Fruit fly (Drosophila melanogaster): ENCODE results near the gene CG43115.

CG43115 gene

dm6 chrX:6066316-6066715 is at the start of gene CG43115:
TSS of gene CG43115 (minus strand) at chrX:6066416.
- no peak for TF ChIP-seq Rel (GFP tag; optimal IDR thresholded peaks at IDR 0.05)
- no peak for TF ChIP-seq Rel (tag; optimal IDR thresholded peaks at IDR 0.05)
- TF ChIP-seq sv (GFP tag; optimal IDR thresholded peaks at IDR 0.05) = no peak
- TF ChIP-seq sage (GFP tag; optimal IDR thresholded peaks at IDR 0.05) = no peak
- TF ChIP-seq Jra (GFP tag; optimal IDR thresholded peaks at IDR 0.05) = no peak
- no peak for TF ChIP-seq woc (GFP tag; optimal IDR thresholded peaks at IDR 0.05)
- TF ChIP-seq HLH106 (tag; optimal IDR thresholded peaks at IDR 0.05) = no peak
- no peak for TF ChIP-seq ey (GFP tag; optimal IDR thresholded peaks at IDR 0.05)
- no peak for TF ChIP-seq Hnf4 (GFP tag; optimal IDR thresholded peaks at IDR 0.05)

- TF ChIP-seq rgr (GFP tag; optimal IDR thresholded peaks at IDR 0.05) (no peak), h (GFP tag; optimal IDR thresholded peaks at IDR 0.05) (no peak), Hr83 (GFP tag; optimal IDR thresholded peaks at IDR 0.05; ENCODE audit: poor library complexity, severe bottlenecking) (no peak), brk (GFP tag; optimal IDR thresholded peaks at IDR 0.05) (no peak), CG9705 (GFP tag; optimal IDR thresholded peaks at IDR 0.05) (no peak), HLH106 (tag; optimal IDR thresholded peaks at IDR 0.05) (no peak), Abd-B (GFP tag; optimal IDR thresholded peaks at IDR 0.05) (no peak), ey (GFP tag; optimal IDR thresholded peaks at IDR 0.05) (no peak), usp (GFP tag; optimal IDR thresholded peaks at IDR 0.05) (no peak), Jra (GFP tag; optimal IDR thresholded peaks at IDR 0.05) (no peak), Dfd (GFP tag; optimal IDR thresholded peaks at IDR 0.05) (no peak), Rel (GFP tag; optimal IDR thresholded peaks at IDR 0.05) (no peak), Rel (tag; optimal IDR thresholded peaks at IDR 0.05) (no peak)
Observed at dm6 chrX:6109872-6110271, 43.7 kb upstream of the CG43115 start.

- no peak for TF ChIP-seq woc (GFP tag; optimal IDR thresholded peaks at IDR 0.05)
- no peak for TF ChIP-seq Hr83 (GFP tag; optimal IDR thresholded peaks at IDR 0.05; ENCODE audit: poor library complexity, severe bottlenecking)
- no peak for TF ChIP-seq foxo (GFP tag; optimal IDR thresholded peaks at IDR 0.05)
- no peak for TF ChIP-seq usp (GFP tag; optimal IDR thresholded peaks at IDR 0.05)
- no peak for TF ChIP-seq Dfd (GFP tag; optimal IDR thresholded peaks at IDR 0.05)
- TF ChIP-seq Hnf4 (GFP tag; optimal IDR thresholded peaks at IDR 0.05) = no peak
- no peak for TF ChIP-seq CrebA (GFP tag; optimal IDR thresholded peaks at IDR 0.05; ENCODE audit: borderline replicate concordance)
- no peak for TF ChIP-seq lola (GFP tag; optimal IDR thresholded peaks at IDR 0.05)
- no peak for TF ChIP-seq pan (optimal IDR thresholded peaks at IDR 0.05)
- TF ChIP-seq CG9705 (GFP tag; optimal IDR thresholded peaks at IDR 0.05) = no peak
- no peak for TF ChIP-seq GATAd (GFP tag; optimal IDR thresholded peaks at IDR 0.05)
- no peak for TF ChIP-seq HLH106 (tag; optimal IDR thresholded peaks at IDR 0.05)
- TF ChIP-seq Jra (GFP tag; optimal IDR thresholded peaks at IDR 0.05) = no peak
- no peak for TF ChIP-seq dsf (GFP tag; optimal IDR thresholded peaks at IDR 0.05; ENCODE audit: borderline replicate concordance)
- no peak for TF ChIP-seq Dif (GFP tag; optimal IDR thresholded peaks at IDR 0.05; ENCODE audit: partially characterized antibody)
- TF ChIP-seq Mio (GFP tag; optimal IDR thresholded peaks at IDR 0.05) = no peak
- no peak for TF ChIP-seq sv (GFP tag; optimal IDR thresholded peaks at IDR 0.05)
Observed at dm6 chrX:6104724-6105123, 38.5 kb upstream of the CG43115 start.

DNA sequence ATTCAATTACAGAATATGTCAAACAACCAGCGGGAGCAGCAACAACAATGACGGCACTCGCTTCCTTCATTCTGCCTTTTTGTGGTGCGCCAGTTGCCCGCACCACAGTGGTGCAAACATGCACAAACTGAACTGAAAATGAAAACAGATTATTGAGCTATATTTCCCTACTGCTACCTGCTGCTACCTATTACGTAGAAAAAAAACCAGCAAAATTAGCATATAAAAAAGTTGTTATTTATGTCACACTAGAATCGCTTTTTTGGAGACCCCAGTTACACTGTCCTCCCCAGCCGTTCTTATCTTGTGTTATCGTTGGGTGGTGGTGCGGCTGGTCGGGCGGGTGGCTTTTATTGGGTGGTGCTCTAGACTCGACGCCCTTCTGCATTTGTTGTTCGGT is 31.4 kb upstream of the CG43115 start:
- TF ChIP-seq Dfd (GFP tag; optimal IDR thresholded peaks at IDR 0.05) (no peak), Vsx2 (GFP tag; optimal IDR thresholded peaks at IDR 0.05; ENCODE audit: partially characterized antibody) (no peak), ey (GFP tag; optimal IDR thresholded peaks at IDR 0.05) (peak; percentile 77), Mio (GFP tag; optimal IDR thresholded peaks at IDR 0.05) (no peak), sv (GFP tag; optimal IDR thresholded peaks at IDR 0.05) (peak; percentile 54), Abd-B (GFP tag; optimal IDR thresholded peaks at IDR 0.05) (no peak), dmrt93B (GFP tag; optimal IDR thresholded peaks at IDR 0.05) (peak; percentile 55), Hr78 (GFP tag; optimal IDR thresholded peaks at IDR 0.05) (no peak), dl (GFP tag; optimal IDR thresholded peaks at IDR 0.05; ENCODE audit: insufficient read depth in 1 of 2, partially characterized antibody in 2 of 2) (no peak), OdsH (GFP tag; optimal IDR thresholded peaks at IDR 0.05) (peak; percentile 67), h (GFP tag; optimal IDR thresholded peaks at IDR 0.05) (peak; percentile 83), N (GFP tag; optimal IDR thresholded peaks at IDR 0.05) (no peak), psq (GFP tag; optimal IDR thresholded peaks at IDR 0.05) (peak; percentile 49), lola (GFP tag; optimal IDR thresholded peaks at IDR 0.05) (no peak), fru (GFP tag; optimal IDR thresholded peaks at IDR 0.05) (peak; percentile 82), pan (optimal IDR thresholded peaks at IDR 0.05) (no peak), tai (GFP tag; optimal IDR thresholded peaks at IDR 0.05) (peak; percentile 45), GATAd (GFP tag; optimal IDR thresholded peaks at IDR 0.05) (no peak), Hr83 (GFP tag; optimal IDR thresholded peaks at IDR 0.05; ENCODE audit: poor library complexity, severe bottlenecking) (no peak), Myc (optimal IDR thresholded peaks at IDR 0.05) (no peak), foxo (GFP tag; optimal IDR thresholded peaks at IDR 0.05) (peak; percentile 40 to 84), Jra (GFP tag; optimal IDR thresholded peaks at IDR 0.05) (peak; percentile 26), jim (GFP tag; optimal IDR thresholded peaks at IDR 0.05) (no peak), HLH106 (tag; optimal IDR thresholded peaks at IDR 0.05) (peak; percentile 62), CG32264 (GFP tag; optimal IDR thresholded peaks at IDR 0.05) (peak; percentile 8), woc (GFP tag; optimal IDR thresholded peaks at IDR 0.05) (peak; percentile 47), usp (GFP tag; optimal IDR thresholded peaks at IDR 0.05) (no peak), br (GFP tag; optimal IDR thresholded peaks at IDR 0.05) (peak; percentile 53), rgr (GFP tag; optimal IDR thresholded peaks at IDR 0.05) (peak; percentile 70), CrebA (GFP tag; optimal IDR thresholded peaks at IDR 0.05; ENCODE audit: borderline replicate concordance) (no peak), dsf (GFP tag; optimal IDR thresholded peaks at IDR 0.05; ENCODE audit: borderline replicate concordance) (no peak), Rel (GFP tag; optimal IDR thresholded peaks at IDR 0.05) (no peak), Rel (tag; optimal IDR thresholded peaks at IDR 0.05) (no peak), brk (GFP tag; optimal IDR thresholded peaks at IDR 0.05) (no peak), CG9705 (GFP tag; optimal IDR thresholded peaks at IDR 0.05) (no peak), Sp1 (GFP tag; optimal IDR thresholded peaks at IDR 0.05) (no peak), Dif (GFP tag; optimal IDR thresholded peaks at IDR 0.05; ENCODE audit: partially characterized antibody) (no peak), Hnf4 (GFP tag; optimal IDR thresholded peaks at IDR 0.05) (peak; percentile 53), sage (GFP tag; optimal IDR thresholded peaks at IDR 0.05) (no peak)
